Worm (Caenorhabditis elegans): ENCODE measurements around the gene T05H10.4.

T05H10.4 gene

ce11 chrII:8028246-8028694 is 24.7 kb upstream of the T05H10.4 start (continued):
- TF ChIP-seq zag-1 (tag; optimal IDR thresholded peaks at IDR 0.05) (no peak), nhr-11 (tag; optimal IDR thresholded peaks at IDR 0.05) (peak; percentile 19), daf-12 (tag; optimal IDR thresholded peaks at IDR 0.05) (no peak), pha-4 (tag; optimal IDR thresholded peaks at IDR 0.05) (peak; percentile 67), mml-1 (tag; optimal IDR thresholded peaks at IDR 0.05) (no peak), sea-2 (GFP tag; optimal IDR thresholded peaks at IDR 0.05) (peak; percentile 5), egl-5 (tag; optimal IDR thresholded peaks at IDR 0.05) (peak; percentile 35), ama-1 (optimal IDR thresholded peaks at IDR 0.05) (peak; percentile 59), snpc-4 (tag; optimal IDR thresholded peaks at IDR 0.05) (peak; percentile 81), tbx-2 (tag; optimal IDR thresholded peaks at IDR 0.05) (peak; percentile 77)

- TF ChIP-seq mml-1 (tag; optimal IDR thresholded peaks at IDR 0.05) (no peak), tbx-2 (tag; optimal IDR thresholded peaks at IDR 0.05) (no peak), nhr-12 (tag; optimal IDR thresholded peaks at IDR 0.05) (no peak), lin-15B (tag; optimal IDR thresholded peaks at IDR 0.05) (no peak), ZK546.5 (tag; optimal IDR thresholded peaks at IDR 0.05) (no peak), zag-1 (tag; optimal IDR thresholded peaks at IDR 0.05) (no peak), elt-3 (tag; optimal IDR thresholded peaks at IDR 0.05) (no peak), nhr-11 (tag; optimal IDR thresholded peaks at IDR 0.05) (no peak), snpc-4 (tag; optimal IDR thresholded peaks at IDR 0.05) (no peak), fkh-10 (GFP tag; optimal IDR thresholded peaks at IDR 0.05) (no peak), jun-1 (tag; optimal IDR thresholded peaks at IDR 0.05) (no peak), nhr-237 (tag; optimal IDR thresholded peaks at IDR 0.05) (no peak), elt-2 (tag; optimal IDR thresholded peaks at IDR 0.05) (no peak), sea-2 (GFP tag; optimal IDR thresholded peaks at IDR 0.05) (no peak), fos-1 (tag; optimal IDR thresholded peaks at IDR 0.05) (no peak), nhr-77 (tag; optimal IDR thresholded peaks at IDR 0.05) (no peak)
Observed at ce11 chrII:8028730-8029129, 24.2 kb upstream of the T05H10.4 start.

- TF ChIP-seq ceh-16 (tag; optimal IDR thresholded peaks at IDR 0.05), result no peak
- peak; percentile 87 for TF ChIP-seq elt-2 (tag; optimal IDR thresholded peaks at IDR 0.05)
- peak; percentile 62 for TF ChIP-seq pqm-1 (tag; optimal IDR thresholded peaks at IDR 0.05)
- TF ChIP-seq sea-2 (GFP tag; optimal IDR thresholded peaks at IDR 0.05), result no peak
- TF ChIP-seq fos-1 (tag; optimal IDR thresholded peaks at IDR 0.05), result no peak
Observed at ce11 chrII:8032657-8033056, 20.3 kb upstream of the T05H10.4 start, which contains the start of gene nrf-6. Gene nrf-6 (minus strand): TSS chrII:8032708.

ce11 chrII:8034008-8034407 is 18.9 kb upstream of the T05H10.4 start:
- TF ChIP-seq R02D3.7 (tag; optimal IDR thresholded peaks at IDR 0.05) (no peak), zag-1 (tag; optimal IDR thresholded peaks at IDR 0.05) (no peak), elt-2 (tag; optimal IDR thresholded peaks at IDR 0.05) (peak; percentile 52), nhr-28 (tag; optimal IDR thresholded peaks at IDR 0.05) (no peak), ama-1 (optimal IDR thresholded peaks at IDR 0.05) (no peak)

ce11 chrII:8034617-8035016 is 18.3 kb upstream of the T05H10.4 start:
- TF ChIP-seq fkh-10 (GFP tag; optimal IDR thresholded peaks at IDR 0.05) (no peak), ceh-16 (tag; optimal IDR thresholded peaks at IDR 0.05) (no peak), lin-39 (tag; optimal IDR thresholded peaks at IDR 0.05) (no peak), elt-3 (tag; optimal IDR thresholded peaks at IDR 0.05) (no peak), nhr-237 (tag; optimal IDR thresholded peaks at IDR 0.05) (no peak), ceh-82 (tag; optimal IDR thresholded peaks at IDR 0.05) (no peak), nfya-1 (tag; optimal IDR thresholded peaks at IDR 0.05; ENCODE audit: insufficient read depth) (no peak), mdl-1 (tag; optimal IDR thresholded peaks at IDR 0.05) (no peak), nhr-23 (tag; optimal IDR thresholded peaks at IDR 0.05) (no peak), egl-5 (tag; optimal IDR thresholded peaks at IDR 0.05) (no peak), nhr-76 (tag; optimal IDR thresholded peaks at IDR 0.05) (no peak), egl-27 (tag; optimal IDR thresholded peaks at IDR 0.05) (no peak), nhr-43 (tag; optimal IDR thresholded peaks at IDR 0.05; ENCODE audit: poor library complexity, severe bottlenecking) (no peak), pha-4 (tag; optimal IDR thresholded peaks at IDR 0.05) (no peak), snpc-4 (tag; optimal IDR thresholded peaks at IDR 0.05) (no peak)

- TF ChIP-seq R02D3.7 (tag; optimal IDR thresholded peaks at IDR 0.05) (no peak), lin-39 (tag; optimal IDR thresholded peaks at IDR 0.05) (no peak), fkh-10 (GFP tag; optimal IDR thresholded peaks at IDR 0.05) (no peak), nhr-11 (tag; optimal IDR thresholded peaks at IDR 0.05) (no peak), nfya-1 (tag; optimal IDR thresholded peaks at IDR 0.05; ENCODE audit: insufficient read depth) (no peak), nhr-12 (tag; optimal IDR thresholded peaks at IDR 0.05) (no peak), elt-2 (tag; optimal IDR thresholded peaks at IDR 0.05) (no peak), nhr-67 (tag; optimal IDR thresholded peaks at IDR 0.05) (no peak), nhr-76 (tag; optimal IDR thresholded peaks at IDR 0.05) (no peak), nhr-28 (tag; optimal IDR thresholded peaks at IDR 0.05) (no peak), egl-27 (tag; optimal IDR thresholded peaks at IDR 0.05) (no peak), nhr-25 (tag; optimal IDR thresholded peaks at IDR 0.05) (no peak), skn-1 (tag; optimal IDR thresholded peaks at IDR 0.05) (no peak)
Observed at ce11 chrII:8035667-8036066, 17.3 kb upstream of the T05H10.4 start, which contains the start of gene sap-49. Gene sap-49 (minus strand): TSS chrII:8035767.

Measured in whole organism, L3 larva.